Worm (Caenorhabditis elegans): ENCODE results near the gene cyn-16.

ce11 chrII:12023315-12023878 lies 13.1 kb downstream of the cyn-16 start, which contains the start of gene Y17G7B.12:
- TF ChIP-seq ref-1 (GFP tag; conservative IDR thresholded peaks at IDR 0.05) (no peak), cog-1 (tag; optimal IDR thresholded peaks at IDR 0.05) (no peak), flt-1 (GFP tag; IDR thresholded peaks at IDR 0.05) (no peak), ztf-29 (GFP tag; IDR thresholded peaks at IDR 0.05) (no peak), ztf-23 (GFP tag; IDR thresholded peaks at IDR 0.05) (no peak), med-1 (GFP tag; optimal IDR thresholded peaks at IDR 0.05; ENCODE audit: insufficient read depth) (no peak), tab-1 (GFP tag; IDR thresholded peaks at IDR 0.05) (no peak), klf-2 (GFP tag; conservative IDR thresholded peaks at IDR 0.05) (no peak), T22C8.4 (GFP tag; IDR thresholded peaks at IDR 0.05) (no peak)

Data from whole organism, midembryonic.